Fruit fly (Drosophila melanogaster) whole organism, adult: ENCODE results near the gene Srp68.

Experiments
- CG12768 ChIP-seq: fragments of 200-800 bp; sonication (Bioruptor generic); optimal IDR thresholded peaks from 2 replicates; lab custom pipeline; 2017; ENCODE audit warnings: missing biosample characterization, missing genetic modification characterization, mild to moderate bottlenecking, moderate library complexity, missing genetic modification reagents
- CG1620 ChIP-seq: fragments of 200-800 bp; sonication (Bioruptor generic); optimal IDR thresholded peaks from 2 replicates; lab custom pipeline; 2016; ENCODE audit warnings: missing biosample characterization, missing genetic modification characterization
- CG5204 ChIP-seq: fragments of 200-800 bp; sonication (Bioruptor generic); optimal IDR thresholded peaks from 2 replicates; lab custom pipeline; 2016; ENCODE audit warnings: missing biosample characterization, missing genetic modification characterization
- CG7045 ChIP-seq: fragments of 200-800 bp; sonication (Bioruptor generic); optimal IDR thresholded peaks from 2 replicates; lab custom pipeline; 2017; ENCODE audit warnings: missing biosample characterization, mild to moderate bottlenecking, missing genetic modification characterization
- CG7101 ChIP-seq: fragments of 200-800 bp; sonication (Bioruptor generic); optimal IDR thresholded peaks from 2 replicates; lab custom pipeline; 2018; ENCODE audit warnings: missing biosample characterization, mild to moderate bottlenecking, missing genetic modification characterization, moderate library complexity
- Clk ChIP-seq: fragments of 200-800 bp; sonication (Bioruptor generic); optimal IDR thresholded peaks from 2 replicates; lab custom pipeline; 2017; ENCODE audit warnings: missing biosample characterization, missing genetic modification characterization
- Crg-1 ChIP-seq: fragments of 200-800 bp; sonication (Bioruptor generic); optimal IDR thresholded peaks from 2 replicates; lab custom pipeline; 2016; ENCODE audit warnings: missing biosample characterization, missing genetic modification characterization
- Hr96 ChIP-seq: fragments of 200-800 bp; sonication (Bioruptor generic); optimal IDR thresholded peaks from 2 replicates; lab custom pipeline; 2016; ENCODE audit warnings: missing biosample characterization, missing genetic modification characterization
- Mnt ChIP-seq: fragments of 200-800 bp; sonication (Bioruptor generic); optimal IDR thresholded peaks from 2 replicates; lab custom pipeline; 2016; ENCODE audit warnings: missing biosample characterization, mild to moderate bottlenecking, missing genetic modification characterization
- kay ChIP-seq: fragments of 200-800 bp; sonication (Bioruptor generic); peaks from one replicate; lab custom pipeline; 2016; ENCODE audit warnings: missing biosample characterization, missing genetic modification characterization, borderline replicate concordance
- ovo ChIP-seq: fragments of 200-800 bp; sonication (Bioruptor generic); optimal IDR thresholded peaks from 2 replicates; lab custom pipeline; 2016; ENCODE audit warnings: missing biosample characterization, missing genetic modification characterization
- tj ChIP-seq: fragments of 200-800 bp; sonication (Bioruptor generic); optimal IDR thresholded peaks from 3 replicates; lab custom pipeline; 2017; ENCODE audit warnings: missing biosample characterization, mild to moderate bottlenecking, missing genetic modification characterization, moderate library complexity

dm6 chr3L:8997686-8998239 lies 22.9 kb downstream of the Srp68 start, which contains the start of the genes smg and CG5087:
- TF ChIP-seq kay (GFP tag; lab: Kevin White, UChicago) (no peak), tj (peak; percentile 17), Hr96 (GFP tag; lab: Kevin White, UChicago) (no peak), CG12768 (GFP tag; lab: Kevin White, UChicago) (no peak), CG7101 (no peak), Mnt (GFP tag; lab: Kevin White, UChicago) (peak; percentile 55), CG1620 (peak; percentile 62), Crg-1 (GFP tag; lab: Kevin White, UChicago) (no peak), Clk (GFP tag; lab: Kevin White, UChicago) (no peak), ovo (peak; percentile 57), CG7045 (no peak), CG5204 (GFP tag; lab: Kevin White, UChicago) (no peak)
